Worm (Caenorhabditis elegans) whole organism, L4 larva: ENCODE measurements around the gene ZK546.4.

Experiments
- F26F4.8 ChIP-seq: fragments of 200-800 bp; sonication (Bioruptor generic); conservative IDR thresholded peaks from 2 replicates; pipeline ENCODE4 v1.3.6; 2022; ENCODE audit warnings: missing genetic modification characterization, missing compliant biosample characterization
- T20F7.1 ChIP-seq: fragments of 200-800 bp; sonication (Bioruptor generic); optimal IDR thresholded peaks from 2 replicates; lab custom pipeline; 2018; ENCODE audit warnings: mild to moderate bottlenecking, missing genetic modification characterization, missing compliant biosample characterization
- ceh-28 ChIP-seq: fragments of 150-350 bp; optimal IDR thresholded peaks from 2 replicates; lab custom pipeline; 2014; ENCODE audit warnings: missing biosample characterization, missing genetic modification reagents, missing genetic modification characterization
- ctbp-1 ChIP-seq: fragments of 200-800 bp; sonication (Bioruptor generic); IDR thresholded peaks from 2 replicates; pipeline ENCODE4 v1.3.6; 2022; ENCODE audit warnings: missing genetic modification reagents, missing genetic modification characterization, missing compliant biosample characterization
- madf-5 ChIP-seq, 2 experiments: fragments of 200-800 bp; sonication (Bioruptor generic); IDR thresholded peaks; 2 replicates each; pipeline ENCODE4 v1.3.6; 2022; ENCODE audit warnings: missing compliant biosample characterization in 2 of 2, missing genetic modification characterization in 2 of 2
- skn-1 ChIP-seq: fragments of 150-350 bp; optimal IDR thresholded peaks from 2 replicates; lab custom pipeline; 2014; ENCODE audit warnings: missing biosample characterization, missing genetic modification characterization
- snpc-4 ChIP-seq: fragments of 150-350 bp; optimal IDR thresholded peaks from 2 replicates; lab custom pipeline; 2014; ENCODE audit warnings: missing biosample characterization, missing genetic modification characterization

DNA sequence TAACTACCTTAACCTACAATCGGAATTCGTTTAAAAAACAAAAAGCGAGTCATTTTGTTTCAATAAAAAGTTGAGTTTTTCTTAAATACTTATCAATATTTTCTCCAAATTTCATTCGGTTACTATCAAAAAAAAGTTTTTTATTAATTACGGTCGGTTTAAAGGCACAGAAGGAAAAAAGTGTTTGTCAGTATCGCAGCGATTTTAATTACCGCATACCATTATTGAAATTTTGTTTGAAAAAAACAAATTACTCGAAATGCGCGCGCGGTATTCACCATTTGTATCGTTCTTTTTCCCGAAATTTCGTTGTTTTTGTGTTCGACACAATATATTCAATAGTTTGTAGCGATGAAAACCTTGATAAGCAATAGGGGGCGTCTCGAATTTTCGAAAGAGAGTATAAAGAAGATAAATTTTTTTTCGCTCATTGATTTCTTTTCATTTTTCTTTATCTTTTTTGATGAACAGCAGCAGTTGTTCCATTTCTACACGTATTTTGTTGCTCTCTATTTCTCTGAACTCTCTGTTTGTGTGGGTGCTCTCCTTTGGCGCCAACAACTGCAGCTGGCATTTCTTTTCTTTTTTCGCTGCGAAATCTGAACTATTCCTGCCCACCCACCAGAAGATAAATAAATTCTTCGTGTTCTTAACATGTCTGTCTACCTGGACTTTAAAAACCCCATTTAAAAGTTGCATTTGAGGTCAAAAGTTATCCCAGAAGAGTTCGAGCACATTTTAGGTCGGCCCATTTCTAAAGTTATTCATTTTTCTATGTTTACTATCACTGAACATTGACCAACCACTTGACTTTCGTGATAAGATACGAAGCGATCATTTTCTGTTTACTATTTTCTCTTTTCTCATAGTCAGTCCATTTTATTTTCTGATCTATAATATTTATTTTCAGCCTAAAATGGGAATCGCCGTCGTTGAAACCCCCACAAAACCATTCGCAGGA, 49.0 kb upstream of the ZK546.4 start, which contains the start of gene pgm-1:
- TF ChIP-seq T20F7.1 (no peak), ceh-28 (tag; lab: Kevin White, UChicago) (no peak), snpc-4 (tag; lab: Kevin White, UChicago) (no peak), F26F4.8 (GFP tag; lab: Robert Waterston, UW) (no peak), skn-1 (no peak), ctbp-1 (GFP tag; lab: Robert Waterston, UW) (no peak), madf-5 (GFP tag; IDR thresholded peaks at IDR 0.05; lab: Robert Waterston, UW) (no peak)
